Worm (Caenorhabditis elegans): ENCODE data around the gene Y25C1A.14.

ce11 chrII:3078496-3078895 is 18.3 kb downstream of the Y25C1A.14 start, which contains the start of gene copb-1:
- TF ChIP-seq nhr-12 (tag; optimal IDR thresholded peaks at IDR 0.05) = no peak
- TF ChIP-seq unc-39 (tag; optimal IDR thresholded peaks at IDR 0.05) = no peak
